Worm (Caenorhabditis elegans) whole organism, L1 larva: ENCODE data around the gene ZK185.4.

ENCODE experiments used
- elt-2 ChIP-seq: sonication (generic microtip); optimal IDR thresholded peaks from 2 replicates; lab custom pipeline; 2016; ENCODE audit warnings: missing genetic modification characterization, mild to moderate bottlenecking, inconsistent platforms, missing compliant biosample characterization, missing genetic modification reagents
- lin-39 ChIP-seq: fragments of 150-350 bp; optimal IDR thresholded peaks from 2 replicates; lab custom pipeline; 2014; ENCODE audit warnings: missing biosample characterization, missing genetic modification reagents, missing genetic modification characterization
- xbp-1 ChIP-seq: sonication (generic microtip); optimal IDR thresholded peaks from 2 replicates; lab custom pipeline; 2016; ENCODE audit warnings: missing genetic modification characterization, missing compliant biosample characterization

ZK185.4 gene

DNA sequence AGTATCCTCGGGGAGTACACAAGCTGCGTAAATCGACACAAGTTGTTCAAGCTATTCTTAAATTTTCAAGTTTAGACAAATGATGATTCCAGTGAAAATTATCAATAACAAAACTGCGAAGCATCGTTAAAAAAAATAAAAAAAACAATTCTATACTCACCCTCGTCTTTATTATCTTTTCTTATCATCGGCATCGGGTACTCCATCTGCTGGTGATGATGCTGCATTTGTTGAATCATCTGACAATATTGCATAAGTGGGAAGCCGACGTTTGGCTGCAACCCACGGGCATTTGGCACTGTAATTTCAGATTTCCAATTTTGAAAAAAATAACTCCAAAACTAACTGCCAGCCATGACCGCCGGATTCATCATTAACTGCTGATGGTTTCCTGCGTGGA is 51.6 kb downstream of the ZK185.4 start:
- no peak for TF ChIP-seq xbp-1
- TF ChIP-seq elt-2 (tag; lab: Kevin White, UChicago) = peak; percentile 26
- TF ChIP-seq lin-39 = no peak
